Fruit fly (Drosophila melanogaster) whole organism, prepupa: ENCODE results near the gene CG43402.

Experiments
- CG10631 ChIP-seq: fragments of 200-800 bp; sonication (Bioruptor generic); optimal IDR thresholded peaks from 2 replicates; lab custom pipeline; 2016; ENCODE audit warnings: missing biosample characterization, missing genetic modification characterization
- CG10669 ChIP-seq: fragments of 200-800 bp; sonication (Bioruptor generic); optimal IDR thresholded peaks from 3 replicates; lab custom pipeline; 2018; ENCODE audit warnings: missing biosample characterization, mild to moderate bottlenecking, missing genetic modification characterization, moderate library complexity
- CG11294 ChIP-seq: fragments of 200-800 bp; sonication (Bioruptor generic); IDR thresholded peaks from 2 replicates; pipeline ENCODE4 v1.3.6; 2022; ENCODE audit warnings: missing biosample characterization, missing genetic modification characterization
- CG15336 ChIP-seq: fragments of 200-800 bp; sonication (Bioruptor generic); IDR thresholded peaks from 2 replicates; pipeline ENCODE4 v1.3.6; 2022; ENCODE audit warnings: missing biosample characterization, missing genetic modification characterization
- CG1621 ChIP-seq: fragments of 200-800 bp; sonication (Bioruptor generic); optimal IDR thresholded peaks from 3 replicates; lab custom pipeline; 2018; ENCODE audit warnings: missing biosample characterization, mild to moderate bottlenecking, missing genetic modification characterization
- CG31627 ChIP-seq: fragments of 200-800 bp; sonication (Bioruptor generic); optimal IDR thresholded peaks from 3 replicates; lab custom pipeline; 2016; ENCODE audit warnings: missing biosample characterization, missing genetic modification characterization
- CG32006 ChIP-seq: fragments of 200-800 bp; sonication (Bioruptor generic); optimal IDR thresholded peaks from 3 replicates; lab custom pipeline; 2017; ENCODE audit warnings: missing biosample characterization, mild to moderate bottlenecking, missing genetic modification characterization
- CG4318 ChIP-seq: fragments of 200-800 bp; sonication (Bioruptor generic); optimal IDR thresholded peaks from 3 replicates; lab custom pipeline; 2017; ENCODE audit warnings: missing biosample characterization, mild to moderate bottlenecking, missing genetic modification characterization
- CG6276 ChIP-seq: fragments of 200-800 bp; sonication (Bioruptor generic); optimal IDR thresholded peaks from 2 replicates; lab custom pipeline; 2017; ENCODE audit warnings: missing biosample characterization, mild to moderate bottlenecking, missing genetic modification characterization
- CG6792 ChIP-seq: fragments of 200-800 bp; sonication (Bioruptor generic); optimal IDR thresholded peaks from 3 replicates; lab custom pipeline; 2016; ENCODE audit warnings: missing biosample characterization, missing genetic modification characterization
- CG6808 ChIP-seq: fragments of 200-800 bp; sonication (Bioruptor generic); optimal IDR thresholded peaks from 3 replicates; lab custom pipeline; 2017; ENCODE audit warnings: missing biosample characterization, missing genetic modification characterization, mild to moderate bottlenecking, moderate library complexity, missing genetic modification reagents
- CG6854 ChIP-seq: fragments of 200-800 bp; sonication (Bioruptor generic); optimal IDR thresholded peaks from 2 replicates; lab custom pipeline; 2017; ENCODE audit warnings: missing biosample characterization, mild to moderate bottlenecking, missing genetic modification characterization
- CG8119 ChIP-seq: fragments of 200-800 bp; sonication (Bioruptor generic); IDR thresholded peaks from 3 replicates; pipeline ENCODE4 v1.3.6; 2022; ENCODE audit warnings: missing biosample characterization, missing genetic modification characterization
- CG9139 ChIP-seq: fragments of 200-800 bp; sonication (Bioruptor generic); optimal IDR thresholded peaks from 3 replicates; lab custom pipeline; 2017; ENCODE audit warnings: missing biosample characterization, mild to moderate bottlenecking, missing genetic modification characterization
- Eip78C ChIP-seq: fragments of 200-800 bp; sonication (Bioruptor generic); peaks from one replicate; lab custom pipeline; 2016; ENCODE audit warnings: missing biosample characterization, missing genetic modification characterization
- Eip93F ChIP-seq: fragments of 200-800 bp; sonication (Bioruptor generic); optimal IDR thresholded peaks from 2 replicates; lab custom pipeline; 2016; ENCODE audit warnings: missing biosample characterization, mild to moderate bottlenecking, missing genetic modification characterization
- Ets21C ChIP-seq: fragments of 200-800 bp; sonication (Bioruptor generic); optimal IDR thresholded peaks from 3 replicates; lab custom pipeline; 2016; ENCODE audit warnings: missing biosample characterization, missing genetic modification characterization
- Ets96B ChIP-seq: fragments of 200-800 bp; optimal IDR thresholded peaks from 2 replicates; lab custom pipeline; 2019; ENCODE audit warnings: missing biosample characterization, mild to moderate bottlenecking, missing genetic modification characterization, moderate library complexity
- Gug ChIP-seq: fragments of 200-800 bp; sonication (Bioruptor generic); IDR thresholded peaks from 2 replicates; pipeline ENCODE4 v1.3.6; 2022; ENCODE audit warnings: missing biosample characterization, missing genetic modification characterization
- Hr38 ChIP-seq: sonication (Bioruptor generic); optimal IDR thresholded peaks from 2 replicates; lab custom pipeline; 2016; ENCODE audit warnings: missing biosample characterization, missing genetic modification characterization
- Lpt ChIP-seq: fragments of 200-800 bp; sonication (Bioruptor generic); optimal IDR thresholded peaks from 3 replicates; lab custom pipeline; 2016; ENCODE audit warnings: missing biosample characterization, missing genetic modification characterization
- Met ChIP-seq: fragments of 200-800 bp; sonication (Bioruptor generic); optimal IDR thresholded peaks from 3 replicates; lab custom pipeline; 2016; ENCODE audit warnings: missing biosample characterization, missing genetic modification characterization
- OdsH ChIP-seq: fragments of 200-800 bp; sonication (Bioruptor generic); optimal IDR thresholded peaks from 3 replicates; lab custom pipeline; 2016; ENCODE audit warnings: missing biosample characterization, missing genetic modification characterization
- Sox102F ChIP-seq: fragments of 200-800 bp; sonication (Bioruptor generic); optimal IDR thresholded peaks from 2 replicates; lab custom pipeline; 2016; ENCODE audit warnings: missing biosample characterization, mild to moderate bottlenecking, missing genetic modification characterization
- Sox14 ChIP-seq: fragments of 200-800 bp; sonication (Bioruptor generic); optimal IDR thresholded peaks from 3 replicates; lab custom pipeline; 2016; ENCODE audit warnings: missing biosample characterization, missing genetic modification characterization
- Sox15 ChIP-seq: fragments of 200-800 bp; sonication (Bioruptor generic); optimal IDR thresholded peaks from 3 replicates; lab custom pipeline; 2016; ENCODE audit warnings: missing biosample characterization, missing genetic modification characterization
- achi ChIP-seq: fragments of 200-800 bp; sonication (Bioruptor generic); optimal IDR thresholded peaks from 3 replicates; lab custom pipeline; 2016; ENCODE audit warnings: missing biosample characterization, missing genetic modification characterization
- acj6 ChIP-seq: fragments of 200-800 bp; sonication (Bioruptor generic); optimal IDR thresholded peaks from 3 replicates; lab custom pipeline; 2016; ENCODE audit warnings: missing biosample characterization, missing genetic modification characterization
- fd59A ChIP-seq: fragments of 200-800 bp; sonication (Bioruptor generic); optimal IDR thresholded peaks from 2 replicates; lab custom pipeline; 2017; ENCODE audit warnings: missing biosample characterization, mild to moderate bottlenecking, missing genetic modification characterization, missing genetic modification reagents
- lz ChIP-seq: fragments of 200-800 bp; sonication (Bioruptor generic); optimal IDR thresholded peaks from 3 replicates; lab custom pipeline; 2016; ENCODE audit warnings: missing biosample characterization, missing genetic modification characterization
- net ChIP-seq: fragments of 200-800 bp; sonication (Bioruptor generic); optimal IDR thresholded peaks from 3 replicates; lab custom pipeline; 2016; ENCODE audit warnings: missing biosample characterization, missing genetic modification characterization
- pdm3 ChIP-seq: fragments of 200-800 bp; sonication (Bioruptor generic); optimal IDR thresholded peaks from 3 replicates; lab custom pipeline; 2016; ENCODE audit warnings: missing biosample characterization, missing genetic modification characterization
- topi ChIP-seq: fragments of 200-800 bp; sonication (Bioruptor generic); optimal IDR thresholded peaks from 3 replicates; lab custom pipeline; 2016; ENCODE audit warnings: missing biosample characterization, missing genetic modification characterization
- vri ChIP-seq: fragments of 200-800 bp; sonication (Bioruptor generic); optimal IDR thresholded peaks from 3 replicates; lab custom pipeline; 2016; ENCODE audit warnings: missing biosample characterization, mild to moderate bottlenecking, missing genetic modification characterization

CG43402 gene

DNA sequence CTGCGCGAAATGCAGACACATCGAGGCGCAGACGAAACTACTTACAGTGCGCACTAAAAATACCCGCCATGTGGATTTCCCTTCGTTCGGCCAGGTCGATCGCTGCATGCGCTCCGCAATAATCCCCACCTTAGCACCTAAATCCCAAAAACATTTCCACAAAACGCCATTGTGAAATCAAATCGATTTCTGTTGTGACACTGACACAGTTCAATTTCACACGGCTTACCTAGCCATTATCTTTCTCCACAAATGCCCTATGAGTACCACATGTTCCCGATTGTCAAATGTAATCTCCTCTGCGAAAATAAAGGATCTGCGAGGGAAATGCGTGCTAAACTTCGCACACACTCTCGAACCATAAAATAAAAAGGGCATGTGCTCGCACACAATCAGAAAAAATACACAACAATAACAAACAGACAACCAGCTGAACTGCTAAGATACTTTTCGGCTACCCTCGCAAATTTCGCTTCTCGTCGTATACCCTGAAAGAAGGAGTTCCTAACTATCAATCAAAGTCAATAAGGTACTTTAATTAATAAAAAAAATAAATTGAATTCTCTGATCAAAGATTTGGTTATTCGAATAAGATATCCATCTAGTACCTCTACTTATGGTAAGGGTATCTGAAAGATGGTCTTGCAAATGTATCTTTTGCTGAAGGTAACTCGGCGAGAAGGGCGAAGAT, 43.7 kb downstream of the CG43402 start (continued):
- TF ChIP-seq Ets96B (tag; lab: Kevin White, UChicago): peak; percentile 67
- no peak for TF ChIP-seq CG6854 (GFP tag; lab: Kevin White, UChicago)
- peak; percentile 83 for TF ChIP-seq CG10669 (GFP tag; lab: Kevin White, UChicago)
- peak; percentile 81 for TF ChIP-seq CG10631 (GFP tag; lab: Kevin White, UChicago)
- peak; percentile 73 for TF ChIP-seq fd59A (GFP tag; lab: Kevin White, UChicago)
- TF ChIP-seq vri: peak; percentile 50
- TF ChIP-seq Gug (GFP tag; lab: Robert Waterston, UW): peak; percentile 85
- TF ChIP-seq Sox102F (GFP tag; lab: Kevin White, UChicago): peak; percentile 70
- TF ChIP-seq Lpt (GFP tag; lab: Kevin White, UChicago): peak; percentile 41

DNA sequence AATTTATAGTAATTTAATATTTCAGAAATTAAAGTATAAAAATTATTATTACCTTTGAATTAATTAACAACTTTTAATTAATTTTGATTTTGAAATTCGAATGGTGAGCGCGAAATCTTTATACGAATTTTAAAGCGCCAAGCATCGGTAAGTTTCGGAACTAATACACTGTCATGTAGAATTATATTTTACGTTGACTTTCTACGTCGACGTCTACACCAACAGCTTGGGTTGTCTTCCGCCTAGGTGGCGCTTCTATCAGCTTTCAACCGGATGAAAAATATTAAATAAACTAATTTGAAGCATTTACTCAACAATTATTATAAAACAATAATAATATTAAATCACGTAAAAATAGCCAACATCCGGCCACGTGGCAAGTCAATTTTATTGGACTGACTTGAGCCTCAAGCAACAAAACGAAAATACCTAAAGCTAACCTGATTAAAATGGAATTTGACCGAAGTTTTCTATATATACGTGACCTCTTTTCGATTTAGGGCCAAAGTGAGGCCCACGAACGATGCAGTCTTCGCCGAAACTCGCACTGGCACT, 49.4 kb downstream of the CG43402 start, which contains the start of gene CG31928:
Gene CG31928, plus strand, starts transcription at position 505 of the 555 bp plus-strand sequence.
- no peak for TF ChIP-seq CG6808 (GFP tag; lab: Kevin White, UChicago)
- TF ChIP-seq Ets96B (tag; lab: Kevin White, UChicago): no peak
- TF ChIP-seq Lpt (GFP tag; lab: Kevin White, UChicago): no peak
- no peak for TF ChIP-seq CG8119 (GFP tag; lab: Robert Waterston, UW)
- TF ChIP-seq Sox15: no peak
- TF ChIP-seq CG11294 (GFP tag; lab: Robert Waterston, UW): no peak
- no peak for TF ChIP-seq CG10631 (GFP tag; lab: Kevin White, UChicago)
- TF ChIP-seq Eip93F (GFP tag; lab: Kevin White, UChicago): no peak
- TF ChIP-seq CG4318 (GFP tag; lab: Kevin White, UChicago): no peak
- TF ChIP-seq CG32006 (GFP tag; lab: Kevin White, UChicago): no peak
- no peak for TF ChIP-seq Sox14 (GFP tag; lab: Kevin White, UChicago)
- no peak for TF ChIP-seq CG15336
- peak; percentile 21 for TF ChIP-seq CG31627
- TF ChIP-seq Eip78C (GFP tag; lab: Kevin White, UChicago): peak; percentile 2
- TF ChIP-seq pdm3 (GFP tag; lab: Kevin White, UChicago): no peak
- no peak for TF ChIP-seq OdsH
- no peak for TF ChIP-seq CG9139 (GFP tag; lab: Kevin White, UChicago)
- no peak for TF ChIP-seq net (GFP tag; lab: Kevin White, UChicago)
- TF ChIP-seq CG6792 (GFP tag; lab: Kevin White, UChicago): no peak
- TF ChIP-seq achi: no peak
- no peak for TF ChIP-seq Hr38
- TF ChIP-seq CG1621 (tag; lab: Kevin White, UChicago): no peak
- peak; percentile 4 for TF ChIP-seq Met
- TF ChIP-seq Ets21C (GFP tag; lab: Kevin White, UChicago): no peak
- no peak for TF ChIP-seq topi
- no peak for TF ChIP-seq CG6276 (GFP tag; lab: Kevin White, UChicago)
- no peak for TF ChIP-seq fd59A (GFP tag; lab: Kevin White, UChicago)
- peak; percentile 7 for TF ChIP-seq lz (GFP tag; lab: Kevin White, UChicago)
- TF ChIP-seq acj6 (GFP tag; lab: Kevin White, UChicago): no peak
